Worm (Caenorhabditis elegans) whole organism, mixed stage, embryonic: ENCODE data around the gene B0222.11.

Experiments used
- cnd-1 ChIP-seq: fragments of 200-800 bp; sonication (Bioruptor generic); optimal IDR thresholded peaks from 2 replicates; lab custom pipeline; 2018; ENCODE audit warnings: mild to moderate bottlenecking, missing genetic modification characterization, missing compliant biosample characterization
- lsy-2 ChIP-seq: fragments of 150-350 bp; optimal IDR thresholded peaks from 2 replicates; lab custom pipeline; 2014; ENCODE audit warnings: missing biosample characterization, missing genetic modification characterization
- mep-1 ChIP-seq: fragments of 150-350 bp; optimal IDR thresholded peaks from 2 replicates; lab custom pipeline; 2017; ENCODE audit warnings: missing biosample characterization, missing genetic modification reagents, missing genetic modification characterization, inconsistent platforms
- nhr-237 ChIP-seq: fragments of 150-350 bp; optimal IDR thresholded peaks from 2 replicates; lab custom pipeline; 2014; ENCODE audit warnings: missing biosample characterization, missing genetic modification characterization
- nhr-28 ChIP-seq: fragments of 150-350 bp; optimal IDR thresholded peaks from 2 replicates; lab custom pipeline; 2014; ENCODE audit warnings: missing biosample characterization, missing genetic modification characterization

DNA sequence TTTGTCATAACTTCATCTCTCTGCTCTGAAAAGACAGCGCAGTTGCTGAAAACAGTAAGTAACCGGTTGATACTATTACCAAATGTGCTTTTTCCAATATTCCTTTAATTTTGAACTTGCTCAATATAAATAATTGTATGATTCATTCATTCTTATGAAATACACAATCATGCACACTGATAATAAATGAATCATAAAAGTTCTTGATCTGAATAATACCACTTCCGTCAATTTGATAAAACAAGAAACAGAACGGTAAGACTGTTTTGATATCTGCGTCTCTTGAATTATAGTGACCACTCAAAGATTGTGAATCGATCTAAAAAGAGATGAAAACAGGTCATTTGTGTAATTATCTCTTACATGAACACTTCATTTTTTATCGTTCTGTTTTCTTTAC lies 41.7 kb downstream of the B0222.11 start, which contains the start of gene F21C10.4:
- no peak for TF ChIP-seq nhr-28 (tag; lab: Kevin White, UChicago)
- TF ChIP-seq lsy-2 (tag; lab: Kevin White, UChicago), result no peak
- TF ChIP-seq nhr-237, result no peak
- TF ChIP-seq mep-1 (tag; lab: Kevin White, UChicago), result no peak
- no peak for TF ChIP-seq cnd-1 (tag; lab: Kevin White, UChicago)
